Worm (Caenorhabditis elegans) whole organism, L1 larva: Measurements from ENCODE around the gene Y38C1AA.7.

Experiments used
- aha-1 ChIP-seq: fragments of 150-350 bp; optimal IDR thresholded peaks from 2 replicates; lab custom pipeline; 2014; ENCODE audit warnings: missing biosample characterization, missing genetic modification characterization
- ama-1 ChIP-seq: fragments of 150-350 bp; optimal IDR thresholded peaks from 2 replicates; lab custom pipeline; 2014
- fos-1 ChIP-seq: fragments of 150-350 bp; optimal IDR thresholded peaks from 2 replicates; lab custom pipeline; 2014; ENCODE audit warnings: missing biosample characterization, missing genetic modification characterization
- lin-13 ChIP-seq: fragments of 150-350 bp; optimal IDR thresholded peaks from 2 replicates; lab custom pipeline; 2014; ENCODE audit warnings: missing biosample characterization, missing genetic modification reagents, missing genetic modification characterization
- lin-15B ChIP-seq: fragments of 150-350 bp; sonication (generic microtip); optimal IDR thresholded peaks from 3 replicates; lab custom pipeline; 2014; ENCODE audit warnings: missing biosample characterization, missing genetic modification characterization
- lsy-2 ChIP-seq, 2 experiments: fragments of 150-350 bp; optimal IDR thresholded peaks; 2 replicates each; lab custom pipeline; 2014; ENCODE audit warnings: missing biosample characterization in 2 of 2, missing genetic modification characterization in 2 of 2
- unc-30 ChIP-seq: sonication (generic microtip); optimal IDR thresholded peaks from 2 replicates; lab custom pipeline; 2017; ENCODE audit warnings: missing biosample characterization, missing genetic modification characterization
- unc-62 ChIP-seq: fragments of 150-350 bp; optimal IDR thresholded peaks from 2 replicates; lab custom pipeline; 2014; ENCODE audit warnings: missing biosample characterization, missing genetic modification reagents, missing genetic modification characterization

- no peak for TF ChIP-seq lin-13 (GFP tag; lab: Kevin White, UChicago)
- no peak for TF ChIP-seq unc-62 (GFP tag; lab: Kevin White, UChicago)
- no peak for TF ChIP-seq aha-1 (tag; lab: Kevin White, UChicago)
- TF ChIP-seq fos-1: no peak
- no peak for TF ChIP-seq lsy-2 (tag; optimal IDR thresholded peaks at IDR 0.05; lab: Kevin White, UChicago)
- no peak for TF ChIP-seq unc-30 (tag; lab: Kevin White, UChicago)
- no peak for TF ChIP-seq ama-1 (lab: Kevin White, UChicago)
- no peak for TF ChIP-seq lin-15B
Measured at ce11 chrIV:149794-150193, 9.0 kb upstream of the Y38C1AA.7 start.
